Worm (Caenorhabditis elegans): Measurements from ENCODE around the gene thoc-2.

thoc-2 gene

DNA sequence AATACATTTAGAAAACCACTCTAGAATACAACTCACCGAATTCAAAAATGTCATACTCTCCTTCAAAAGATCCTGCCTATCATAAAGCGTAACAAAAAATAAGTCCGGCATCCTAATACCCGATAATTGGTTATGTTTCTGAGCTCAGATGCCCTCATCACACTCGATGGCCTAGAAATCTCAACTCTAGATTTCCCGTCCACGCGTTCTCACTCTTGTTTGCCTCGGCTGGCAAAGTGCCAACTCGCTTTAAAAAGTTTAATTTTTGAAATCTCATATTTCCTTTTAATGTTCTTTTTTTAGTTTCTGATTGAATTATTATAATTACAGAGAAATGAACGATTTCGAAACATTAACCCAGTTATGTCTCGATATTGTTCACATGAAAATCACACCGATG, at the start of gene thoc-2, which contains the start of gene C56G2.15:
Gene thoc-2, plus strand, starts transcription at position 331 of the 400 bp plus-strand sequence.
Gene C56G2.15, minus strand, starts transcription at position 188 of the 400 bp plus-strand sequence.
- TF ChIP-seq unc-55 (GFP tag; optimal IDR thresholded peaks at IDR 0.05) (peak; percentile 24), lsy-2 (tag; optimal IDR thresholded peaks at IDR 0.05) (peak in 1 of 2 experiments; percentile 63), nhr-129 (tag; optimal IDR thresholded peaks at IDR 0.05) (peak; percentile 45), unc-62 (GFP tag; optimal IDR thresholded peaks at IDR 0.05) (no peak), ceh-82 (tag; optimal IDR thresholded peaks at IDR 0.05) (no peak), elt-3 (tag; optimal IDR thresholded peaks at IDR 0.05) (no peak), nhr-25 (tag; optimal IDR thresholded peaks at IDR 0.05) (peak; percentile 4)

DNA sequence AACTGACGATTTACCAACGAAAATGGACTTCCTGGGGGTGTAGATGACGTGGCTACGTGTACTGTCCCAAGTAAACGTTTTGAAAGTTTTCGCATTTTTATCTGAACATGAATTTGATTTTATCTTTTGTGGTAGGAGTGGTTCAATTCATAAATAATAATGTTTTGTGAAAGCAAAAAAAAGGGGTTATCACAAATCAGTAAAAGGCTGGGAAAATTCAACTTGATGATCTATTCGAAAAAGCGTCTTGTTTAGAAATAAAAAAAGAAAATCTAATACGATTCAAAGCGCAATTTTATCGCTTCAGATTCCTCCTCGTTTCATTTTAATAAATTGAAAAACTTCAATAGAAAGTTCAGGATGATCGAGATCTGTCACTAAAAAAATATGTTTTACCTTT, 43.7 kb upstream of the thoc-2 start, which contains the start of gene C56G2.5:
Gene C56G2.5, minus strand, starts transcription at position 101 of the 400 bp plus-strand sequence.
- TF ChIP-seq mbf-1 (tag; optimal IDR thresholded peaks at IDR 0.05) (no peak), unc-55 (GFP tag; optimal IDR thresholded peaks at IDR 0.05) (no peak), elt-3 (tag; optimal IDR thresholded peaks at IDR 0.05) (no peak), nhr-6 (tag; optimal IDR thresholded peaks at IDR 0.05) (no peak), alr-1 (tag; optimal IDR thresholded peaks at IDR 0.05) (no peak), C34F6.9 (tag; optimal IDR thresholded peaks at IDR 0.05) (no peak)

DNA sequence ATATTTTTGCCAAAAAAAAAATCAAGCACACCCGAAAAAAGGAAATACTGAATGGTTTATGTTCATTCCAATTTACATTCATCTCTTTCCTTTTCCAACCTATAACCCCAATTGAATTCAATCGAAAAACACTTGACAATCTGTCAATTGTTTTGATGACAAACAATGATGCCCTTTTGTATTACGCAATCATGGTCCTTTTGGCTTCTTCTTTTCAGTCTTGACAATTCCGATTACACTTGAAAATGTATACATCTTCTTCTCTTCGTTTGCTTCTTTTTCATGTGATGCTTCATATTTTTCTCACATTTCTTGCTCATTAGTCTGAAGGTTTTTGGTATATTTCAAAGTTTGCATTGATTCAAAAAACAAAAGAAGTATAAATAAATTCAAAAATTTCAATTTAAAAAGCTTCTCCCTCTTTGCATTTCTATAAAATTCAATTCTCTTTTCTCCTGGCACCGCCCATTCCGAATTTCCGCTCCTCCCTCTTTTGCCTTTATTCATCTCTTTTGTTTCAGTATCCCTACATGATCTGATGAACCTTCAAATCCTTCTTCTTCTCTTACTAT, 36.5 kb upstream of the thoc-2 start, which contains the start of gene C56G2.4:
Gene C56G2.4, plus strand, starts transcription at position 522 of the 572 bp plus-strand sequence.
- TF ChIP-seq peb-1 (tag; optimal IDR thresholded peaks at IDR 0.05) (no peak), unc-55 (GFP tag; optimal IDR thresholded peaks at IDR 0.05) (no peak), skn-1 (tag; optimal IDR thresholded peaks at IDR 0.05) (no peak), lin-11 (tag; optimal IDR thresholded peaks at IDR 0.05) (no peak), elt-1 (tag; optimal IDR thresholded peaks at IDR 0.05) (no peak), R02D3.7 (tag; optimal IDR thresholded peaks at IDR 0.05) (no peak), unc-39 (tag; optimal IDR thresholded peaks at IDR 0.05) (no peak), fos-1 (tag; optimal IDR thresholded peaks at IDR 0.05) (no peak), nhr-25 (tag; optimal IDR thresholded peaks at IDR 0.05) (no peak), blmp-1 (tag; optimal IDR thresholded peaks at IDR 0.05; ENCODE audit: insufficient read depth) (no peak), sem-4 (tag; optimal IDR thresholded peaks at IDR 0.05) (no peak), nhr-10 (tag; optimal IDR thresholded peaks at IDR 0.05) (no peak), egl-27 (tag; optimal IDR thresholded peaks at IDR 0.05) (no peak), snpc-4 (tag; optimal IDR thresholded peaks at IDR 0.05) (no peak), elt-3 (tag; optimal IDR thresholded peaks at IDR 0.05) (no peak), nhr-12 (tag; optimal IDR thresholded peaks at IDR 0.05) (no peak), nhr-129 (tag; optimal IDR thresholded peaks at IDR 0.05) (no peak), alr-1 (tag; optimal IDR thresholded peaks at IDR 0.05) (no peak), dmd-4 (tag; optimal IDR thresholded peaks at IDR 0.05) (no peak)

DNA sequence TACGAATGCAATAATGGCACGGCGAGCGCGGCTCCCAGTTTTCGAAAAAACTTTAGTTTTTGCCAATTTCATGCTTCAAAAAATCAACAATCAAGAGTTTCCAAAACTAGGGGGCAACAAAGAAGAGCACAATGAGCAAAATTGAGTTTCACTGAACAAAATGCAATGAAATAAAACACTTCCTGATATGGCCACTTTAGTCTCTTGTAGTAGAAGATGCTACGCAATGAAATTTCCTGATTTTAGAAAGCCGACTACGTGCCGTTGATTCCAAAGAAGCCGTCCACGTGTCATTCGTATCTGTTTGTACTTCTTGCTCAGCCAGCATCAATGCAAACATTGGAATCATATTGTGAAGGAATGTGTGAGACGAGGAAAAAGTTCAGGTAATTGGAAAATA, 33.5 kb upstream of the thoc-2 start:
- no peak for TF ChIP-seq C34F6.9 (tag; optimal IDR thresholded peaks at IDR 0.05)
- no peak for TF ChIP-seq mab-5 (tag; optimal IDR thresholded peaks at IDR 0.05)
- TF ChIP-seq elt-3 (tag; optimal IDR thresholded peaks at IDR 0.05), result no peak
- TF ChIP-seq Y55F3AM.14 (GFP tag; optimal IDR thresholded peaks at IDR 0.05), result no peak
- TF ChIP-seq crh-2 (tag; optimal IDR thresholded peaks at IDR 0.05), result no peak
- TF ChIP-seq nhr-129 (tag; optimal IDR thresholded peaks at IDR 0.05), result no peak
- TF ChIP-seq nhr-25 (tag; optimal IDR thresholded peaks at IDR 0.05), result no peak
- no peak for TF ChIP-seq nhr-23 (tag; optimal IDR thresholded peaks at IDR 0.05)
- TF ChIP-seq nhr-21 (tag; optimal IDR thresholded peaks at IDR 0.05), result no peak
- TF ChIP-seq mbf-1 (tag; optimal IDR thresholded peaks at IDR 0.05), result no peak
- TF ChIP-seq zag-1 (tag; optimal IDR thresholded peaks at IDR 0.05), result no peak
- TF ChIP-seq ZK546.5 (tag; optimal IDR thresholded peaks at IDR 0.05), result no peak
- no peak for TF ChIP-seq fos-1 (tag; optimal IDR thresholded peaks at IDR 0.05)
- TF ChIP-seq aly-2 (tag; optimal IDR thresholded peaks at IDR 0.05), result no peak

DNA sequence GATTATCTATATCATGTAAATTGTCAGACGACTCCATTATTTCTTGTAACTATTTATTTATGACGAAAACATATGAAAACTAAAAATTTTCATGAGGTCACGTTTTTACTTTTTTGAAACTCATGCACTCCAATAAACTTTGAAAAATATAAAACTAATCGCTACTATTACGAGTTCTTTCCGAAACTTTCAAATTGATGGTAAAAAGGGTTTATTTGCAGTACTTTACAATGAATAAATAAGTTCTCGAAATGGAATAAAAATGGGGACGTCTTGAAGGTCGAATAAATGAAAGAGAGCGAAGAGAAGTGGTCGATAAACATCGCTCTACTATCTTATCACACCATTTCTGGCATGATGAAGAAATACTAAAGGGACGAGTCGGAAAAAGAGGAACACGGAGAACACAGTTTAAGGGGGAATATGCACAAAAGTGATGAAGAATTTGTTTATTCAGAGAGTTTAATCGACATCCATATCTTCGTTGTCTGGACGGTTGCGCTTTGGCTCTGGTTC, 27.9 kb upstream of the thoc-2 start, which contains the start of gene let-767:
Gene let-767, minus strand, starts transcription at position 51 of the 516 bp plus-strand sequence.
- TF ChIP-seq fos-1 (tag; optimal IDR thresholded peaks at IDR 0.05) (peak; percentile 35), sma-9 (GFP tag; optimal IDR thresholded peaks at IDR 0.05) (peak; percentile 6), sma-9 (tag; optimal IDR thresholded peaks at IDR 0.05) (no peak), nhr-6 (tag; optimal IDR thresholded peaks at IDR 0.05) (no peak), nhr-10 (tag; optimal IDR thresholded peaks at IDR 0.05) (no peak), lin-39 (tag; optimal IDR thresholded peaks at IDR 0.05) (no peak), crh-2 (tag; optimal IDR thresholded peaks at IDR 0.05) (peak; percentile 27), gmeb-1 (tag; optimal IDR thresholded peaks at IDR 0.05) (peak; percentile 25)
